Fruit fly (Drosophila melanogaster): ENCODE data around the gene Atxn7.

Atxn7 gene

DNA sequence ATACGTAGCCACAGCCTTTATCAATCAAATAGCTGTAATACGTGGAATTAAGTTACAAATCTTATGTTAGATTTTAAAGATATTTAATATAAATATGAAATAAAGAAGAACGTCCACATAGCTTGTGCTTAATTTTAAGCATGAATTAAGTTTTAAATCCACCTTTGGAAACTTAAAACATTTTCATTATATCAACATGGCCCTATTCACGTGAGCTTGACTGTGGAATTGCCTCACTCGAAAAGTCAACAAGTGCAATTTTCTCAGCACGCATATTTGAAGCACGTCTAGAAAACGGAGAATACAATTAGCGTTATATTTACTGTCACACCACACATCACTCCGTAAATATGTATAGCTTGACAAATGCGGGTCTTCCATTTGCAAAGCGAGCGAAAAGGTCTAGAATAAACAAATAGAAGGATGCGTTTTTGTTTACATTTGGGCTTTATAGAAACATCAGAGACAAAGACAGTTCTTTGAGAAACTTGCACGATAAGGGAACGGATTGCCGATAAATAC, 12.0 kb upstream of the Atxn7 start (continued):
- peak; percentile 91 for TF ChIP-seq run (tag; optimal IDR thresholded peaks at IDR 0.05)
- no peak for TF ChIP-seq eve (GFP tag; optimal IDR thresholded peaks at IDR 0.05)
- TF ChIP-seq CG4707 (GFP tag; optimal IDR thresholded peaks at IDR 0.05): peak; percentile 83
- peak; percentile 51 for TF ChIP-seq Lhr (GFP tag; optimal IDR thresholded peaks at IDR 0.05)
- no peak for TF ChIP-seq Gsc (GFP tag; IDR thresholded peaks at IDR 0.05)
- peak; percentile 84 for TF ChIP-seq CG4820 (GFP tag; optimal IDR thresholded peaks at IDR 0.05)
- peak; percentile 27 for TF ChIP-seq Myb (GFP tag; optimal IDR thresholded peaks at IDR 0.05)
- peak; percentile 80; the same call in 2 of the 3 replicates for TF ChIP-seq H15 (GFP tag; IDR thresholded peaks at IDR 0.05)
- TF ChIP-seq pita (GFP tag; optimal IDR thresholded peaks at IDR 0.05): no peak
- TF ChIP-seq CG6175 (GFP tag; IDR thresholded peaks at IDR 0.05): peak; percentile 57; the same call in 1 of the 3 replicates
- no peak for TF ChIP-seq D (optimal IDR thresholded peaks at IDR 0.05)
- TF ChIP-seq D (GFP tag; optimal IDR thresholded peaks at IDR 0.05): peak; percentile 79
- peak; percentile 89 for TF ChIP-seq CG14710 (tag; optimal IDR thresholded peaks at IDR 0.05)
- peak; percentile 84 for TF ChIP-seq E2f1 (GFP tag; IDR thresholded peaks at IDR 0.05)
- TF ChIP-seq CG2712 (tag; optimal IDR thresholded peaks at IDR 0.05): peak; percentile 94
- TF ChIP-seq CG17829 (tag; optimal IDR thresholded peaks at IDR 0.05): peak; percentile 93
- peak; percentile 82 for TF ChIP-seq CG30403 (GFP tag; optimal IDR thresholded peaks at IDR 0.05)
- TF ChIP-seq TFAM (GFP tag; optimal IDR thresholded peaks at IDR 0.05): peak; percentile 60
- no peak for TF ChIP-seq lov (optimal IDR thresholded peaks at IDR 0.05)
- peak; percentile 75; the same call in 1 of the 3 replicates for TF ChIP-seq lov (GFP tag; IDR thresholded peaks at IDR 0.05)
- peak in 1 of 2 experiments; percentile 70 for TF ChIP-seq Hr78 (GFP tag; optimal IDR thresholded peaks at IDR 0.05)
- peak; percentile 78; the same call in 1 of the 2 replicates for TF ChIP-seq CG9215 (GFP tag; IDR thresholded peaks at IDR 0.05)
- peak; percentile 91 for TF ChIP-seq seq (GFP tag; IDR thresholded peaks at IDR 0.05)
- TF ChIP-seq MTF-1 (GFP tag; optimal IDR thresholded peaks at IDR 0.05; ENCODE audit: borderline replicate concordance): peak; percentile 81
- TF ChIP-seq fd102C (GFP tag; optimal IDR thresholded peaks at IDR 0.05): no peak
- peak; percentile 69 for TF ChIP-seq maf-S (GFP tag; optimal IDR thresholded peaks at IDR 0.05)
- no peak for TF ChIP-seq amos (GFP tag; IDR thresholded peaks at IDR 0.05; ENCODE audit: partially characterized antibody)
- peak; percentile 20; the same call in 1 of the 2 replicates for TF ChIP-seq Lim3 (GFP tag; IDR thresholded peaks at IDR 0.05)
- TF ChIP-seq sqz (GFP tag; optimal IDR thresholded peaks at IDR 0.05): peak; percentile 81
- TF ChIP-seq CG17568 (GFP tag; optimal IDR thresholded peaks at IDR 0.05): peak; percentile 94
- TF ChIP-seq tio (GFP tag; optimal IDR thresholded peaks at IDR 0.05): no peak
- TF ChIP-seq CG42726 (GFP tag; IDR thresholded peaks at IDR 0.05; ENCODE audit: partially characterized antibody): no peak
- TF ChIP-seq CTCF (GFP tag; optimal IDR thresholded peaks at IDR 0.05): peak; percentile 32
- TF ChIP-seq ewg (GFP tag; optimal IDR thresholded peaks at IDR 0.05): peak; percentile 65

DNA sequence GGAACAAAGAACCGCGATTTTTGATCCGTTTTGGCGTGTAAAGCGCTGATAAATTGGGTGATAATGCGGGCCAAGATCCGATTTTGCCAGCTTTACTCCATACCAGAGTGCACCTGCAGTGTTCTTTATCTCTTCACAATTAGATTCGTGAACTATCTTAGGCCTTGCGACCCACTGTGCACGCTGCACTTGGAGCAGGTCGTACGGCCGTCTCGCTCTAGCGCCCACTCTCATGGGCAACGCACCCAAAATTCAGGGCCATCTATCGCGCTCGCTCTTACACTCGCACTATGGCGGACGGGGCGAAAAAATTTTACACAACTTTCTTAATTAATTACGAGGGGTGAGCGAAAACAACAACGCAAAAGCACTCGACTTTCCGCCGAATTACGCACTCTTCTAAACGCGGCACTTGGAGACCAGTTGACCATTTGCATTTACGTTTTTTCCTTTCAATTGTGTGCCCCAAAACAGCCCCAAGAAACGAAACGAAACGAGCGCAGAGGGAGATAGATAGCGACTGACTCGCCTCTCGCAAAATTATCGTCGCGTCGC, 11.4 kb upstream of the Atxn7 start:
- TF ChIP-seq CG10147 (GFP tag; optimal IDR thresholded peaks at IDR 0.05) (no peak), pros (GFP tag; optimal IDR thresholded peaks at IDR 0.05) (peak; percentile 41), CG8089 (GFP tag; optimal IDR thresholded peaks at IDR 0.05) (no peak), CG4707 (GFP tag; optimal IDR thresholded peaks at IDR 0.05) (peak; percentile 95), ken (GFP tag; IDR thresholded peaks at IDR 0.05) (peak; percentile 53; the same call in 1 of the 3 replicates), sens (GFP tag) (peak; percentile 20), twi (tag; optimal IDR thresholded peaks at IDR 0.05) (no peak), YL-1 (GFP tag; optimal IDR thresholded peaks at IDR 0.05) (peak; percentile 68), CG4854 (GFP tag; optimal IDR thresholded peaks at IDR 0.05) (no peak), pzg (GFP tag; optimal IDR thresholded peaks at IDR 0.05) (peak; percentile 7), HLH4C (GFP tag; IDR thresholded peaks at IDR 0.05; ENCODE audit: partially characterized antibody) (peak; percentile 44; the same call in 2 of the 3 replicates), trh (GFP tag; optimal IDR thresholded peaks at IDR 0.05) (no peak), Nf-YC (tag; optimal IDR thresholded peaks at IDR 0.05) (peak; percentile 14), Nf-YA (GFP tag; IDR thresholded peaks at IDR 0.05) (no peak), hkb (optimal IDR thresholded peaks at IDR 0.05) (no peak), hkb (GFP tag; IDR thresholded peaks at IDR 0.05) (peak; percentile 25; the same call in 1 of the 2 replicates), CG14014 (GFP tag; IDR thresholded peaks at IDR 0.05) (0 out of 2 replicates have a peak, but pooled peaks have one; percentile 13), ci (GFP tag; IDR thresholded peaks at IDR 0.05) (peak; percentile 5; the same call in 2 of the 3 replicates), chinmo (GFP tag; IDR thresholded peaks at IDR 0.05; ENCODE audit: partially characterized antibody) (peak; percentile 98)

All from whole organism, embryonic.